Fruit fly (Drosophila melanogaster): ENCODE results near the gene Ostgamma.

DNA sequence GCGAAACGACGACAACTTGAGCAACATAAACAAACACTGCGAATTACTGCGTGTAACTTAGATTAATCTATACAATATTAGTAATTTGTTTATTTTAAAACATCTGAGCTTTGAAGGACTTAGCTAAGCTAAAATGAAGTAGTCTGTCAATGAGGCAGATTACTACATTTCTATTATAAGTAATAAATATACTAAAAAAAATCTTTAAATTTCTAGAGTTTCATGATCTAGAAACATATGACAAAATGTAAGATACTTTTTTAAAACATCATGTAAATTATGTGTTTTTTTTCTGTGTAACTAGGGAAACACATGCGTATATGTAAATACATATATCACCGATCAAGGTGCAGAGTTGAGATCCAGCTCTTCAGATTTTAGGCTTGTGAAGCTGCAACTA is 41.8 kb downstream of the Ostgamma start:
- no peak for TF ChIP-seq CG8478 (optimal IDR thresholded peaks at IDR 0.05)
- TF ChIP-seq psq (optimal IDR thresholded peaks at IDR 0.05): no peak
- no peak for TF ChIP-seq pan (optimal IDR thresholded peaks at IDR 0.05)
- TF ChIP-seq usp (GFP tag; optimal IDR thresholded peaks at IDR 0.05): no peak
- TF ChIP-seq Dll (optimal IDR thresholded peaks at IDR 0.05): no peak

Measured in whole organism.